Fruit fly (Drosophila melanogaster): ENCODE results near the gene CG43438.

Gene CG43438

dm6 chr2L:11535845-11536244 is at the start of gene CG43438:
Gene CG43438, plus strand, starts transcription at chr2L:11536145.
- TF ChIP-seq CG8159 (tag; optimal IDR thresholded peaks at IDR 0.05) = no peak
- TF ChIP-seq CG34367 (tag; optimal IDR thresholded peaks at IDR 0.05) = no peak
- TF ChIP-seq CG12605 (GFP tag; IDR thresholded peaks at IDR 0.05) = no peak
- no peak for TF ChIP-seq rn (GFP tag; IDR thresholded peaks at IDR 0.05)
- no peak for TF ChIP-seq Pif1A (GFP tag; optimal IDR thresholded peaks at IDR 0.05)
- no peak for TF ChIP-seq EcR (GFP tag; optimal IDR thresholded peaks at IDR 0.05)
- TF ChIP-seq CG13204 (GFP tag; optimal IDR thresholded peaks at IDR 0.05) = no peak

DNA sequence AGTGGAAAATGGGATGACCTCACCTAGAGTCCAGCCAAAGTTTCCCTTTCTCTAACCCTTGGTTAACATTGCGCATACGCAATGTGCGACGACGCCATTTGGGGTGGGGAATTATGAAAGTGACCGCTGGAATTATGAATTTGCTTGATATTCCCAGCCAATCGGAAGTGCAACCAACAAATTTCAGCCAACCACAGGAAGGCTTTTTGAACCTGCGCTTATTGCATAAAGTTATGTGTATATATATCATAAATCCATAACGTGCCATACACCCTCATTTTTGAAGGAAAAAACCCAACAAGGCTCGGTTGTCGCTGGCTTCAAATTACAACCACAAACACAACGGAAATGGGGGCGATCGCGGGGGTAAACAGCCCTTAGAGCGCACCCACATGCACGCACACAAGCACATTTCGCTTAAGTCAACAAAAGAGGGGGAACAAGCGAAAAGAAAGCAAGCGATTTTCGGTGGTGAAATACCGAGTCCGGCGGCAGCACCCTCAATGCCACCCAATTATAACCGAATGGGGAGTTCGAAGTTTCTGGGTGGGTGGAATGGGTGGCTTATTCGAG is 47.4 kb upstream of the CG43438 start:
- no peak for TF ChIP-seq CG15710 (tag; optimal IDR thresholded peaks at IDR 0.05)

DNA sequence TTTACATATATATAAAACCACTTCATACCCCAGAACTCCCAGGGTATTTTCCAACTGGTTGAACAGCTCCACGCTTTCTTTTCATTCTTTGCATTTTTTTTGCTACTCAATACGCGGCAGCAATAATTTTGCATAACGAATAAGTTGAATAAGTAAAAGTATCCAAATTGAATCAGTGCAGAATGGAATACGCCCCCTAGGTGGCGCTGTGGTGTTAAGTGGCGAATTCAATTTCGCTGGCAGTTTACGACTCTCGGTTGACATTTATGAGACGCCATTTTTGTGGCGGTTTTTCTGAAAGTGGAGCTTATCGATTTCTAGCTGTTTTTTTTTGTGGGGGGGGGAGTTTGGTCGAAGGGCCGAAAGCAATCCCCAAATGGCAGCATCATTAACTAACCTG is 42.0 kb upstream of the CG43438 start:
- TF ChIP-seq CG17806 (tag; optimal IDR thresholded peaks at IDR 0.05) (no peak), rn (GFP tag; IDR thresholded peaks at IDR 0.05) (no peak), CG12605 (GFP tag; IDR thresholded peaks at IDR 0.05) (no peak), CG34367 (tag; optimal IDR thresholded peaks at IDR 0.05) (no peak), CG13204 (GFP tag; optimal IDR thresholded peaks at IDR 0.05) (no peak), Pif1A (GFP tag; optimal IDR thresholded peaks at IDR 0.05) (no peak), CG15710 (tag; optimal IDR thresholded peaks at IDR 0.05) (no peak), CG32121 (GFP tag; IDR thresholded peaks at IDR 0.05) (no peak), D1 (tag; optimal IDR thresholded peaks at IDR 0.05) (no peak), CG9948 (tag; optimal IDR thresholded peaks at IDR 0.05) (no peak), gl (tag; optimal IDR thresholded peaks at IDR 0.05) (no peak), Pif1B (GFP tag; optimal IDR thresholded peaks at IDR 0.05) (no peak), CG8301 (tag; optimal IDR thresholded peaks at IDR 0.05) (no peak), CG4496 (GFP tag; IDR thresholded peaks at IDR 0.05) (no peak), Ets98B (GFP tag; IDR thresholded peaks at IDR 0.05) (no peak), EcR (GFP tag; optimal IDR thresholded peaks at IDR 0.05) (no peak), fd96Ca (GFP tag; IDR thresholded peaks at IDR 0.05) (no peak), Snoo (tag; optimal IDR thresholded peaks at IDR 0.05) (no peak), CG14655 (GFP tag; optimal IDR thresholded peaks at IDR 0.05) (no peak)

dm6 chr2L:11498839-11499238 is 37.1 kb upstream of the CG43438 start, which contains the start of gene Cog8:
Gene Cog8, minus strand, starts transcription at chr2L:11498948.
- no peak for TF ChIP-seq CG34367 (tag; optimal IDR thresholded peaks at IDR 0.05)
- no peak for TF ChIP-seq EcR (GFP tag; optimal IDR thresholded peaks at IDR 0.05)
- TF ChIP-seq Snoo (tag; optimal IDR thresholded peaks at IDR 0.05) = no peak
- TF ChIP-seq CG8159 (tag; optimal IDR thresholded peaks at IDR 0.05) = peak; percentile 0
- no peak for TF ChIP-seq D1 (tag; optimal IDR thresholded peaks at IDR 0.05)
- no peak for TF ChIP-seq CG15710 (tag; optimal IDR thresholded peaks at IDR 0.05)
- TF ChIP-seq CG14655 (GFP tag; optimal IDR thresholded peaks at IDR 0.05) = no peak

- TF ChIP-seq CG8301 (tag; optimal IDR thresholded peaks at IDR 0.05) (no peak), CG9948 (tag; optimal IDR thresholded peaks at IDR 0.05) (no peak), Snoo (tag; optimal IDR thresholded peaks at IDR 0.05) (no peak), EcR (GFP tag; optimal IDR thresholded peaks at IDR 0.05) (no peak), CG10348 (GFP tag; IDR thresholded peaks at IDR 0.05) (no peak), CG15710 (tag; optimal IDR thresholded peaks at IDR 0.05) (no peak), CG14655 (GFP tag; optimal IDR thresholded peaks at IDR 0.05) (no peak), CG32121 (GFP tag; IDR thresholded peaks at IDR 0.05) (peak; percentile 42; the same call in 1 of the 2 replicates), Pif1B (GFP tag; optimal IDR thresholded peaks at IDR 0.05) (no peak), rn (GFP tag; IDR thresholded peaks at IDR 0.05) (no peak), D1 (tag; optimal IDR thresholded peaks at IDR 0.05) (no peak), CG4496 (GFP tag; IDR thresholded peaks at IDR 0.05) (peak; percentile 40; the same call in 1 of the 3 replicates), gl (tag; optimal IDR thresholded peaks at IDR 0.05) (no peak), CG34367 (tag; optimal IDR thresholded peaks at IDR 0.05) (no peak), CG17806 (tag; optimal IDR thresholded peaks at IDR 0.05) (no peak), CG8159 (tag; optimal IDR thresholded peaks at IDR 0.05) (no peak), CG12605 (GFP tag; IDR thresholded peaks at IDR 0.05) (peak; percentile 52; the same call in 1 of the 2 replicates), fd96Ca (GFP tag; IDR thresholded peaks at IDR 0.05) (peak; percentile 59; the same call in 2 of the 3 replicates), CG13204 (GFP tag; optimal IDR thresholded peaks at IDR 0.05) (peak; percentile 1), Pif1A (GFP tag; optimal IDR thresholded peaks at IDR 0.05) (peak; percentile 28), Ets98B (GFP tag; IDR thresholded peaks at IDR 0.05) (peak; percentile 61; the same call in 1 of the 2 replicates)
Observed at dm6 chr2L:11500649-11501048, 35.3 kb upstream of the CG43438 start.

DNA sequence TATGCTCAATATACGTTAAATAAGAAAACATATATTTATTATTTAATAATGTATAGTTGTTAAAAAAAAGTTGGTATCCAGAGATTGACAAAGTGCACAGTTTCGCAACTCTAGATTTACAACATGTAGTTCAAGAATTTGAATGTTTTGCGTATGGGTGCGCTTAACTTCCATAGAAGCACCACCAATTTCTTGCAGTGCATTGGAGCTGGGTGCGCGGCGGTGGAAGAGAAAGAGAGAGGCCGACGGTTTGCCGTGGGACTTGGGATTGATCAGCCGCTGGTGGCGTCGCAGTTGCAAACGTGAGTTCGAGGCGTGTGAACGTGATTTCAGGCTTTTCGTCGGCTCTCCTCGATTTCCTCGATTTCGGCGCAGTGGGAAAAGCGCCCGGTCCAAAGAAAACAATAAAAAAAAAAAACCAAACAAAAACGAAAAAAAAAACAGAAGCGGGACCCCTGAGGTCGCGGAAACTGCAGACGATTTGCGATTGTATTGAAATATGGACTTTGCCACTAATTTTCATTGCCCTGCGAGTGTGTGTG is 34.4 kb upstream of the CG43438 start, which contains the start of gene spz4:
spz4 (plus strand) TSS at position 289 of the 542 bp plus-strand sequence.
- peak; percentile 27 for TF ChIP-seq CG13204 (GFP tag; optimal IDR thresholded peaks at IDR 0.05)
- peak; percentile 16 for TF ChIP-seq CG9948 (tag; optimal IDR thresholded peaks at IDR 0.05)
- no peak for TF ChIP-seq gl (tag; optimal IDR thresholded peaks at IDR 0.05)
- TF ChIP-seq Snoo (tag; optimal IDR thresholded peaks at IDR 0.05) = no peak
- TF ChIP-seq D1 (tag; optimal IDR thresholded peaks at IDR 0.05) = no peak
- peak; percentile 49; the same call in 1 of the 2 replicates for TF ChIP-seq CG12605 (GFP tag; IDR thresholded peaks at IDR 0.05)
- peak; percentile 70 for TF ChIP-seq Ets98B (GFP tag; IDR thresholded peaks at IDR 0.05)
- TF ChIP-seq Pif1A (GFP tag; optimal IDR thresholded peaks at IDR 0.05) = peak; percentile 5
- TF ChIP-seq CG4496 (GFP tag; IDR thresholded peaks at IDR 0.05) = no peak; the same call in none of the 3 replicates
- no peak for TF ChIP-seq CG34367 (tag; optimal IDR thresholded peaks at IDR 0.05)
- no peak for TF ChIP-seq CG17806 (tag; optimal IDR thresholded peaks at IDR 0.05)
- peak; percentile 63 for TF ChIP-seq CG32121 (GFP tag; IDR thresholded peaks at IDR 0.05)
- TF ChIP-seq Pif1B (GFP tag; optimal IDR thresholded peaks at IDR 0.05) = no peak
- peak; percentile 53; the same call in 2 of the 3 replicates for TF ChIP-seq fd96Ca (GFP tag; IDR thresholded peaks at IDR 0.05)
- TF ChIP-seq rn (GFP tag; IDR thresholded peaks at IDR 0.05) = peak; percentile 33; the same call in 1 of the 2 replicates
- TF ChIP-seq EcR (GFP tag; optimal IDR thresholded peaks at IDR 0.05) = no peak
- no peak for TF ChIP-seq CG15710 (tag; optimal IDR thresholded peaks at IDR 0.05)
- no peak for TF ChIP-seq CG8301 (tag; optimal IDR thresholded peaks at IDR 0.05)
- TF ChIP-seq CG8159 (tag; optimal IDR thresholded peaks at IDR 0.05) = no peak
- no peak for TF ChIP-seq CG10348 (GFP tag; IDR thresholded peaks at IDR 0.05)
- no peak for TF ChIP-seq CG14655 (GFP tag; optimal IDR thresholded peaks at IDR 0.05)
